Worm (Caenorhabditis elegans): ENCODE results near the gene ZC13.10.

DNA sequence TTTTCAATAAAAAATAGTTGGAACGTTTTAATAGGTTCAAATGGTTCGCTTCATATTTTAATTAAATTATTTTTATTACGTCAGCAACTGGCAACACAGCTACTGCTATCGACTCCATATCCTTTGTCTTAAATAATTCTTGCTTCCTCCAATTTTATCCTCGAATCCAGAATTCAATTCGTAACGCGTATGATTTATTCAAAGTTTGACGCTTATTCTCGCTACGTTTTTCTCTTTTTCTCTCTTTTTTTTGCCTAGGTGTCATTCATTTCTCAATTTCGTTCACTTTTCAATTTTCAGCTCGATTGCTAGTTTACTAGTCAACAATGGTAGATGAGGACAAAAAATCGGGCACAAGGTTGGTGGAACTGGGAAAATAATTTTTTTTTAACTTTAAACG is 48.1 kb upstream of the ZC13.10 start, which contains the start of gene arr-1:
- TF ChIP-seq hmbx-1 (tag; optimal IDR thresholded peaks at IDR 0.05): no peak
- no peak for TF ChIP-seq sea-1 (GFP tag; conservative IDR thresholded peaks at IDR 0.05)
- no peak for TF ChIP-seq ama-1 (optimal IDR thresholded peaks at IDR 0.05)
- TF ChIP-seq tbx-11 (GFP tag; IDR thresholded peaks at IDR 0.05): no peak
- TF ChIP-seq ets-7 (tag; optimal IDR thresholded peaks at IDR 0.05): no peak
- no peak for TF ChIP-seq aly-1 (tag; optimal IDR thresholded peaks at IDR 0.05)
